Fruit fly (Drosophila melanogaster) Kc167 (cell line): ENCODE data around the gene CG13053.

Source experiments
- Sin3A ChIP-seq: fragments of >200 bp; optimal IDR thresholded peaks from 2 replicates; lab custom pipeline; 2018; ENCODE audit warnings: missing external identifiers
- psq ChIP-seq: fragments of >200 bp; optimal IDR thresholded peaks from 2 replicates; lab custom pipeline; 2017; ENCODE audit warnings: missing external identifiers

dm6 chr3L:16257118-16257627 is 2.3 kb downstream of the CG13053 start, which contains the start of gene CG13054:
- TF ChIP-seq psq (no peak), Sin3A (lab: Kevin White, UChicago) (no peak)
